Fruit fly (Drosophila melanogaster) whole organism, embryonic: ENCODE data around the gene CG15876.

Experiments used
- Abd-B ChIP-seq: fragments of 200-800 bp; sonication (Bioruptor generic); optimal IDR thresholded peaks from 2 replicates; lab custom pipeline; 2018; ENCODE audit warnings: missing biosample characterization, mild to moderate bottlenecking, missing genetic modification characterization, moderate library complexity
- Aef1 ChIP-seq: fragments of 200-800 bp; sonication (Bioruptor generic); IDR thresholded peaks from 3 replicates; pipeline ENCODE4 v1.3.6; 2022; ENCODE audit warnings: missing biosample characterization, missing genetic modification characterization
- Asciz ChIP-seq: fragments of 200-800 bp; sonication (Bioruptor generic); optimal IDR thresholded peaks from 2 replicates; lab custom pipeline; 2017; ENCODE audit warnings: missing biosample characterization, mild to moderate bottlenecking, missing genetic modification characterization, missing genetic modification reagents
- Awh ChIP-seq: fragments of 200-800 bp; sonication (Bioruptor generic); IDR thresholded peaks from 2 replicates; pipeline ENCODE4, ENCODE4 v1.3.6; 2022; ENCODE audit warnings: missing biosample characterization, missing genetic modification characterization
- Bgb ChIP-seq: fragments of 200-800 bp; sonication (Bioruptor generic); IDR thresholded peaks from 2 replicates; pipeline ENCODE4 v1.3.6; 2022; ENCODE audit warnings: missing biosample characterization, missing genetic modification characterization; ENCODE audit not compliant: partially characterized antibody
- CG11504 ChIP-seq: fragments of 200-800 bp; sonication (Bioruptor generic); optimal IDR thresholded peaks from 3 replicates; lab custom pipeline; 2019; ENCODE audit warnings: missing biosample characterization, mild to moderate bottlenecking, missing genetic modification characterization, moderate library complexity
- CG11695 ChIP-seq: fragments of 200-800 bp; sonication (Bioruptor generic); IDR thresholded peaks from 3 replicates; pipeline ENCODE4 v1.3.6; 2022; ENCODE audit warnings: missing biosample characterization, missing genetic modification characterization
- CG13287 ChIP-seq: fragments of 200-800 bp; sonication (Bioruptor generic); IDR thresholded peaks from 2 replicates; pipeline ENCODE4 v1.3.6; 2022; ENCODE audit warnings: missing biosample characterization, missing genetic modification characterization; ENCODE audit not compliant: partially characterized antibody
- CG14710 ChIP-seq: fragments of 200-800 bp; sonication (Bioruptor generic); optimal IDR thresholded peaks from 3 replicates; lab custom pipeline; 2019; ENCODE audit warnings: missing biosample characterization, mild to moderate bottlenecking, missing genetic modification characterization, moderate library complexity
- CG1602 ChIP-seq: fragments of 200-800 bp; sonication (Bioruptor generic); optimal IDR thresholded peaks from 3 replicates; lab custom pipeline; 2016; ENCODE audit warnings: missing biosample characterization, missing genetic modification characterization
- CG17829 ChIP-seq: fragments of 200-800 bp; optimal IDR thresholded peaks from 2 replicates; lab custom pipeline; 2019; ENCODE audit warnings: missing biosample characterization, mild to moderate bottlenecking, missing genetic modification characterization, moderate library complexity
- CG1832 ChIP-seq: fragments of 200-800 bp; sonication (Bioruptor generic); optimal IDR thresholded peaks from 2 replicates; lab custom pipeline; 2017; ENCODE audit warnings: missing biosample characterization, mild to moderate bottlenecking, missing genetic modification characterization, inconsistent platforms
- CG18619 ChIP-seq: fragments of 200-800 bp; sonication (Bioruptor generic); optimal IDR thresholded peaks from 3 replicates; lab custom pipeline; 2017; ENCODE audit warnings: missing biosample characterization, mild to moderate bottlenecking, missing genetic modification characterization
- CG32767 ChIP-seq: fragments of 200-800 bp; sonication (Bioruptor generic); IDR thresholded peaks from 2 replicates; pipeline ENCODE4 v1.3.6; 2022; ENCODE audit warnings: missing biosample characterization, missing genetic modification characterization
- CG6813 ChIP-seq: fragments of 200-800 bp; sonication (Bioruptor generic); optimal IDR thresholded peaks from 2 replicates; lab custom pipeline; 2017; ENCODE audit warnings: missing biosample characterization, missing genetic modification characterization, mild to moderate bottlenecking, moderate library complexity, missing genetic modification reagents
- CG7271 ChIP-seq: fragments of 200-800 bp; sonication (Bioruptor generic); optimal IDR thresholded peaks from 2 replicates; lab custom pipeline; 2018; ENCODE audit warnings: missing biosample characterization, mild to moderate bottlenecking, missing genetic modification characterization, moderate library complexity
- CG7839 ChIP-seq: fragments of 200-800 bp; sonication (Bioruptor generic); optimal IDR thresholded peaks from 3 replicates; lab custom pipeline; 2018; ENCODE audit warnings: missing biosample characterization, mild to moderate bottlenecking, missing genetic modification characterization, moderate library complexity
- CG7987 ChIP-seq: fragments of 200-800 bp; sonication (Bioruptor generic); optimal IDR thresholded peaks from 2 replicates; lab custom pipeline; 2018; ENCODE audit warnings: missing biosample characterization, mild to moderate bottlenecking, missing genetic modification characterization, moderate library complexity
- CG8089 ChIP-seq: fragments of 200-800 bp; sonication (Bioruptor generic); optimal IDR thresholded peaks from 3 replicates; lab custom pipeline; 2016; ENCODE audit warnings: missing biosample characterization, missing genetic modification characterization
- CG9932 ChIP-seq: fragments of 200-800 bp; sonication (Bioruptor generic); IDR thresholded peaks from 2 replicates; pipeline ENCODE4 v1.3.6; 2022; ENCODE audit warnings: missing biosample characterization, missing genetic modification characterization
- D ChIP-seq, 2 experiments: fragments of 200-800 bp in 1 of 2; fragments of >200 bp in 1 of 2; sonication (Bioruptor generic) in 1 of 2; optimal IDR thresholded peaks; 2 replicates in 1 of 2; 3 replicates in 1 of 2; lab custom pipeline; 2017; ENCODE audit warnings: mild to moderate bottlenecking in 1 of 2, missing biosample characterization in 1 of 2, missing genetic modification characterization in 1 of 2, missing genetic modification reagents in 1 of 2
- Drgx ChIP-seq: fragments of 200-800 bp; sonication (Bioruptor generic); IDR thresholded peaks from 2 replicates; pipeline ENCODE4 v1.3.6; 2022; ENCODE audit warnings: missing biosample characterization, missing genetic modification characterization
- E2f1 ChIP-seq: fragments of 200-800 bp; sonication (Bioruptor generic); IDR thresholded peaks from 2 replicates; pipeline ENCODE4 v1.3.6; 2022; ENCODE audit warnings: missing biosample characterization, missing genetic modification characterization
- H2.0 ChIP-seq: fragments of 200-800 bp; sonication (Bioruptor generic); IDR thresholded peaks from 2 replicates; pipeline ENCODE4 v1.3.6; 2022; ENCODE audit warnings: missing biosample characterization, missing genetic modification characterization
- HLH3B ChIP-seq: fragments of 200-800 bp; sonication (Bioruptor generic); IDR thresholded peaks from 2 replicates; pipeline ENCODE4 v1.3.6; 2022; ENCODE audit warnings: missing biosample characterization, missing genetic modification characterization
- Hsf ChIP-seq: fragments of 200-800 bp; sonication (Bioruptor generic); optimal IDR thresholded peaks from 3 replicates; lab custom pipeline; 2016; ENCODE audit warnings: missing biosample characterization, missing genetic modification characterization
- Pdp1 ChIP-seq, 2 experiments: fragments of 200-800 bp; sonication (Bioruptor generic); optimal IDR thresholded peaks; 3 replicates each; lab custom pipeline; 2016; ENCODE audit warnings: missing biosample characterization in 2 of 2, missing genetic modification characterization in 2 of 2, mild to moderate bottlenecking in 1 of 2, moderate library complexity in 1 of 2
- Rfx ChIP-seq: fragments of 200-800 bp; sonication (Bioruptor generic); IDR thresholded peaks from 2 replicates; pipeline ENCODE4 v1.3.6; 2022; ENCODE audit warnings: missing biosample characterization, missing genetic modification characterization
- Usf ChIP-seq: fragments of 200-800 bp; sonication (Bioruptor generic); optimal IDR thresholded peaks from 2 replicates; lab custom pipeline; 2017; ENCODE audit warnings: missing genotype, missing biosample characterization, missing genetic modification characterization
- Xbp1 ChIP-seq: fragments of 200-800 bp; sonication (Bioruptor generic); optimal IDR thresholded peaks from 3 replicates; lab custom pipeline; 2016; ENCODE audit warnings: missing biosample characterization, mild to moderate bottlenecking, missing genetic modification characterization
- Xrp1 ChIP-seq: fragments of 200-800 bp; sonication (Bioruptor generic); IDR thresholded peaks from 2 replicates; pipeline ENCODE4 v1.3.6; 2022; ENCODE audit warnings: missing biosample characterization, missing genetic modification characterization
- cato ChIP-seq: fragments of 200-800 bp; sonication (Bioruptor generic); optimal IDR thresholded peaks from 2 replicates; lab custom pipeline; 2016; ENCODE audit warnings: missing biosample characterization, missing genetic modification characterization, borderline replicate concordance
- crc ChIP-seq: fragments of 200-800 bp; sonication (Bioruptor generic); optimal IDR thresholded peaks from 2 replicates; lab custom pipeline; 2016; ENCODE audit warnings: missing biosample characterization, missing genetic modification characterization
- crp ChIP-seq, 2 experiments: fragments of 200-800 bp; sonication (Bioruptor generic); optimal IDR thresholded peaks; 2 replicates in 1 of 2; 3 replicates in 1 of 2; lab custom pipeline; 2017; ENCODE audit warnings: missing biosample characterization in 2 of 2, missing genetic modification characterization in 2 of 2, mild to moderate bottlenecking in 1 of 2, moderate library complexity in 1 of 2
- emc ChIP-seq: fragments of 200-800 bp; sonication (Bioruptor generic); optimal IDR thresholded peaks from 2 replicates; lab custom pipeline; 2016; ENCODE audit warnings: missing biosample characterization, missing genetic modification characterization
- ems ChIP-seq: fragments of 200-800 bp; sonication (Bioruptor generic); optimal IDR thresholded peaks from 3 replicates; lab custom pipeline; 2016; ENCODE audit warnings: missing biosample characterization, missing genetic modification characterization
- eve ChIP-seq, 2 experiments: fragments of >200 bp; optimal IDR thresholded peaks; 2 replicates each; lab custom pipeline; 2017; ENCODE audit warnings: missing biosample characterization in 2 of 2, missing genetic modification characterization in 2 of 2
- eyg ChIP-seq: fragments of 200-800 bp; sonication (Bioruptor generic); optimal IDR thresholded peaks from 3 replicates; lab custom pipeline; 2016; ENCODE audit warnings: missing biosample characterization, missing genetic modification characterization
- gce ChIP-seq: fragments of 200-800 bp; sonication (Bioruptor generic); IDR thresholded peaks from 3 replicates; pipeline ENCODE4 v1.3.6; 2022; ENCODE audit warnings: missing biosample characterization, missing genetic modification characterization
- gem ChIP-seq: fragments of 200-800 bp; sonication (Bioruptor generic); optimal IDR thresholded peaks from 2 replicates; lab custom pipeline; 2019; ENCODE audit warnings: missing biosample characterization, mild to moderate bottlenecking, missing genetic modification characterization, moderate library complexity
- gfzf ChIP-seq: fragments of 200-800 bp; sonication (Bioruptor generic); optimal IDR thresholded peaks from 2 replicates; lab custom pipeline; 2016; ENCODE audit warnings: missing biosample characterization, mild to moderate bottlenecking, missing genetic modification characterization, moderate library complexity
- ind ChIP-seq: fragments of 200-800 bp; sonication (Bioruptor generic); optimal IDR thresholded peaks from 3 replicates; lab custom pipeline; 2016; ENCODE audit warnings: missing biosample characterization, missing genetic modification characterization
- nmo ChIP-seq: fragments of 200-800 bp; sonication (Bioruptor generic); optimal IDR thresholded peaks from 2 replicates; lab custom pipeline; 2018; ENCODE audit warnings: missing biosample characterization, mild to moderate bottlenecking, missing genetic modification characterization, moderate library complexity
- pan ChIP-seq, 4 experiments: fragments of >200 bp in 3 of 4; fragments of 200-800 bp in 1 of 4; sonication (Bioruptor generic) in 1 of 4; optimal IDR thresholded peaks in 3 of 4; IDR thresholded peaks in 1 of 4; 2 replicates each; pipeline versions ENCODE4 v1.3.6 to Lab custom; 2017 to 2022; ENCODE audit warnings: missing biosample characterization in 2 of 4, missing genetic modification characterization in 2 of 4, mixed read lengths in 1 of 4
- row ChIP-seq: fragments of 200-800 bp; sonication (Bioruptor generic); IDR thresholded peaks from 3 replicates; pipeline ENCODE4 v1.3.6; 2022; ENCODE audit warnings: missing biosample characterization, missing genetic modification characterization
- sob ChIP-seq: fragments of 200-800 bp; sonication (Bioruptor generic); IDR thresholded peaks from 2 replicates; pipeline ENCODE4 v1.3.6; 2022; ENCODE audit warnings: missing biosample characterization, missing genetic modification characterization
- toy ChIP-seq: fragments of 200-800 bp; sonication (Bioruptor generic); IDR thresholded peaks from 2 replicates; pipeline ENCODE4 v1.3.6; 2022; ENCODE audit warnings: missing biosample characterization, missing genetic modification characterization
- zfh1 ChIP-seq: fragments of 200-800 bp; sonication (Bioruptor generic); IDR thresholded peaks from 3 replicates; pipeline ENCODE4 v1.3.6; 2022; ENCODE audit warnings: missing biosample characterization, missing genetic modification characterization

CG15876 gene

DNA sequence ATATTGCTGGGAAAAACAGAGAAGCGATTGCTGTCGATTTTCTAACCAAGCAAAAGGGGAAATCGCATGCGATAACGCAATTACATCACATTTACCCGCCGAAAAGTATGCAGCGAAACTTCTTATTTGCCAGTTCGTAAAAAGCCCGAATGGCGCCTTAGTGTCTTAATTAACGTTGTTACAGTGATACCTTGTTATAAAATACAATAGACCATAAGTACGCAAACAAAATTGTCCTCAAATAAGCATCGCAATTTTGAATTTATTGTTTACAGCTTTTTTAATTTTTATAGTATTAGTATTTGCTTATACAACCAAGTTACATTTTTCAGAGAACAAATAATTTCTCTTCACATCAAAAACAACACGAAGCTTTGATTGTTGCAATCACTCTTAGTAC, 3.9 kb downstream of the CG15876 start (continued):
- TF ChIP-seq gce (GFP tag; lab: Robert Waterston, UW) (no peak), sob (GFP tag; lab: Robert Waterston, UW) (peak; percentile 52; the same call in 1 of the 2 replicates), toy (GFP tag; lab: Robert Waterston, UW) (0 out of 2 replicates have a peak, but pooled peaks have one; percentile 14), Usf (GFP tag; lab: Kevin White, UChicago) (no peak), crc (GFP tag; lab: Kevin White, UChicago) (no peak), CG13287 (GFP tag; lab: Robert Waterston, UW) (peak; percentile 57; the same call in 1 of the 2 replicates), gfzf (GFP tag; lab: Kevin White, UChicago) (no peak), Aef1 (GFP tag; lab: Robert Waterston, UW) (peak; percentile 51; the same call in 2 of the 3 replicates), crp (GFP tag; optimal IDR thresholded peaks at IDR 0.05; lab: Kevin White, UChicago) (no peak), CG7839 (tag; lab: Kevin White, UChicago) (peak; percentile 44), ind (GFP tag; lab: Kevin White, UChicago) (no peak), H2.0 (0 out of 2 replicates have a peak, but pooled peaks have one; percentile 32), CG1832 (GFP tag; lab: Kevin White, UChicago) (no peak), Abd-B (GFP tag; lab: Kevin White, UChicago) (peak; percentile 10), eve (GFP tag; optimal IDR thresholded peaks at IDR 0.05; lab: Kevin White, UChicago) (no peak), Drgx (GFP tag; lab: Robert Waterston, UW) (peak; percentile 58), Awh (peak; percentile 57; the same call in 1 of the 2 replicates), Hsf (GFP tag; lab: Kevin White, UChicago) (peak; percentile 22), CG6813 (GFP tag; lab: Kevin White, UChicago) (no peak), HLH3B (GFP tag; lab: Robert Waterston, UW) (0 out of 2 replicates have a peak, but pooled peaks have one; percentile 12), CG9932 (GFP tag; lab: Robert Waterston, UW) (peak; percentile 60; the same call in 1 of the 2 replicates), CG17829 (tag; lab: Kevin White, UChicago) (peak; percentile 21), CG7271 (tag; lab: Kevin White, UChicago) (no peak), cato (GFP tag; lab: Kevin White, UChicago) (no peak), D (optimal IDR thresholded peaks at IDR 0.05; lab: Kevin White, UChicago) (no peak), D (GFP tag; optimal IDR thresholded peaks at IDR 0.05; lab: Kevin White, UChicago) (no peak), CG18619 (GFP tag; lab: Kevin White, UChicago) (no peak), ems (GFP tag; lab: Kevin White, UChicago) (no peak), CG7987 (GFP tag; lab: Kevin White, UChicago) (no peak), E2f1 (0 out of 2 replicates have a peak, but pooled peaks have one; percentile 52), CG11695 (0 out of 3 replicates have a peak, but pooled peaks have one; percentile 28), nmo (GFP tag; lab: Kevin White, UChicago) (peak; percentile 17), zfh1 (GFP tag; lab: Robert Waterston, UW) (peak; percentile 59; the same call in 2 of the 3 replicates), Bgb (GFP tag; lab: Robert Waterston, UW) (no peak), CG14710 (peak; percentile 1), Asciz (GFP tag; lab: Kevin White, UChicago) (peak; percentile 8), eyg (GFP tag; lab: Kevin White, UChicago) (no peak), Xbp1 (GFP tag; lab: Kevin White, UChicago) (peak; percentile 38), emc (GFP tag; lab: Kevin White, UChicago) (no peak), CG32767 (GFP tag; lab: Robert Waterston, UW) (no peak), Xrp1 (GFP tag; lab: Robert Waterston, UW) (peak; percentile 60; the same call in 1 of the 2 replicates), row (GFP tag; lab: Robert Waterston, UW) (peak; percentile 56), Rfx (GFP tag; lab: Robert Waterston, UW) (peak; percentile 58; the same call in 1 of the 2 replicates), CG11504 (tag; lab: Kevin White, UChicago) (peak; percentile 40), CG8089 (GFP tag; lab: Kevin White, UChicago) (no peak), gem (peak; percentile 49), pan (optimal IDR thresholded peaks at IDR 0.05; lab: Kevin White, UChicago) (no peak), pan (GFP tag; optimal IDR thresholded peaks at IDR 0.05 in 1 of 2, IDR thresholded peaks at IDR 0.05 in 1 of 2) (peak in 1 of 2 experiments; percentile 61), Pdp1 (GFP tag; optimal IDR thresholded peaks at IDR 0.05; lab: Kevin White, UChicago) (peak in 1 of 2 experiments; percentile 90), CG1602 (GFP tag; lab: Kevin White, UChicago) (peak; percentile 23)
